Worm (Caenorhabditis elegans): ENCODE data around the gene wip-1.

ce11 chrIII:5053541-5053940 is 35.1 kb downstream of the wip-1 start, which contains the start of gene C45G9.8:
- TF ChIP-seq elt-3 (tag; optimal IDR thresholded peaks at IDR 0.05), result no peak
- TF ChIP-seq unc-39 (tag; optimal IDR thresholded peaks at IDR 0.05), result no peak
- no peak for TF ChIP-seq nhr-28 (tag; optimal IDR thresholded peaks at IDR 0.05)

Measured in whole organism, mixed stage, embryonic.